Fruit fly (Drosophila melanogaster): ENCODE results near the gene CG7600.

The CG7600 gene

dm6 chr3L:11210517-11210916, at the start of gene CG7600, which contains the start of gene Ube3a (continued):
- TF ChIP-seq CG12942 (GFP tag; optimal IDR thresholded peaks at IDR 0.05) (no peak), CG3838 (GFP tag; optimal IDR thresholded peaks at IDR 0.05) (no peak), MESR4 (GFP tag; optimal IDR thresholded peaks at IDR 0.05) (peak; percentile 81), her (GFP tag; optimal IDR thresholded peaks at IDR 0.05) (peak; percentile 50), dmrt11E (tag; optimal IDR thresholded peaks at IDR 0.05) (peak; percentile 11), CG7963 (GFP tag; IDR thresholded peaks at IDR 0.05; ENCODE audit: partially characterized antibody) (peak; percentile 100), CkIIα-i1 (GFP tag; IDR thresholded peaks at IDR 0.05) (no peak), sisA (GFP tag; IDR thresholded peaks at IDR 0.05) (no peak), CG13624 (GFP tag; optimal IDR thresholded peaks at IDR 0.05) (peak; percentile 81), CG10274 (GFP tag; optimal IDR thresholded peaks at IDR 0.05) (no peak), nerfin-1 (tag; optimal IDR thresholded peaks at IDR 0.05) (no peak), nau (GFP tag; optimal IDR thresholded peaks at IDR 0.05) (peak; percentile 40), Med (GFP tag) (peak; percentile 94), CG2889 (GFP tag; IDR thresholded peaks at IDR 0.05) (no peak), onecut (GFP tag; IDR thresholded peaks at IDR 0.05) (peak; percentile 55; the same call in 1 of the 2 replicates), org-1 (GFP tag; optimal IDR thresholded peaks at IDR 0.05) (no peak), CG32772 (GFP tag; IDR thresholded peaks at IDR 0.05) (no peak), NC2β (GFP tag; optimal IDR thresholded peaks at IDR 0.05) (peak; percentile 65), CG15696 (tag; optimal IDR thresholded peaks at IDR 0.05) (no peak), Dip3 (GFP tag; optimal IDR thresholded peaks at IDR 0.05) (peak; percentile 18), CG3407 (GFP tag; optimal IDR thresholded peaks at IDR 0.05) (no peak), pfk (GFP tag; optimal IDR thresholded peaks at IDR 0.05) (no peak), dpn (GFP tag; optimal IDR thresholded peaks at IDR 0.05) (peak; percentile 43 to 56), fru (optimal IDR thresholded peaks at IDR 0.05) (no peak), H2.0 (GFP tag; IDR thresholded peaks at IDR 0.05) (no peak), phol (tag; optimal IDR thresholded peaks at IDR 0.05) (peak; percentile 53), Lpt (GFP tag; optimal IDR thresholded peaks at IDR 0.05) (no peak), HHEX (GFP tag; optimal IDR thresholded peaks at IDR 0.05) (no peak), CG6854 (GFP tag; optimal IDR thresholded peaks at IDR 0.05) (no peak), CG2199 (GFP tag; IDR thresholded peaks at IDR 0.05) (no peak), D (optimal IDR thresholded peaks at IDR 0.05) (no peak), D (GFP tag; optimal IDR thresholded peaks at IDR 0.05) (no peak), Hsf (GFP tag; optimal IDR thresholded peaks at IDR 0.05) (peak; percentile 53), kni (GFP tag; optimal IDR thresholded peaks at IDR 0.05) (no peak), Awh (GFP tag; IDR thresholded peaks at IDR 0.05) (no peak), CG5953 (GFP tag; IDR thresholded peaks at IDR 0.05) (no peak), so (GFP tag; IDR thresholded peaks at IDR 0.05) (no peak), Blimp-1 (GFP tag; optimal IDR thresholded peaks at IDR 0.05) (no peak), Rfx (GFP tag; IDR thresholded peaks at IDR 0.05) (peak; percentile 70), CG4820 (GFP tag; optimal IDR thresholded peaks at IDR 0.05) (peak; percentile 2), mirr (GFP tag; optimal IDR thresholded peaks at IDR 0.05) (peak; percentile 86), Kr (GFP tag; optimal IDR thresholded peaks at IDR 0.05) (no peak), Optix (GFP tag; IDR thresholded peaks at IDR 0.05) (no peak), CG12391 (tag; optimal IDR thresholded peaks at IDR 0.05) (peak; percentile 58), slbo (GFP tag; IDR thresholded peaks at IDR 0.05) (peak; percentile 59), klu (GFP tag; IDR thresholded peaks at IDR 0.05) (no peak), CG10209 (GFP tag; optimal IDR thresholded peaks at IDR 0.05) (peak; percentile 5), CG13424 (tag; optimal IDR thresholded peaks at IDR 0.05) (peak; percentile 18), CG2712 (tag; optimal IDR thresholded peaks at IDR 0.05) (peak; percentile 66), CG16779 (GFP tag; IDR thresholded peaks at IDR 0.05) (no peak), CG15514 (GFP tag; optimal IDR thresholded peaks at IDR 0.05) (peak; percentile 95), CG16815 (GFP tag; optimal IDR thresholded peaks at IDR 0.05) (no peak), Mad (GFP tag; optimal IDR thresholded peaks at IDR 0.05) (no peak)
